Fruit fly (Drosophila melanogaster): ENCODE results near the gene CG32161.

DNA sequence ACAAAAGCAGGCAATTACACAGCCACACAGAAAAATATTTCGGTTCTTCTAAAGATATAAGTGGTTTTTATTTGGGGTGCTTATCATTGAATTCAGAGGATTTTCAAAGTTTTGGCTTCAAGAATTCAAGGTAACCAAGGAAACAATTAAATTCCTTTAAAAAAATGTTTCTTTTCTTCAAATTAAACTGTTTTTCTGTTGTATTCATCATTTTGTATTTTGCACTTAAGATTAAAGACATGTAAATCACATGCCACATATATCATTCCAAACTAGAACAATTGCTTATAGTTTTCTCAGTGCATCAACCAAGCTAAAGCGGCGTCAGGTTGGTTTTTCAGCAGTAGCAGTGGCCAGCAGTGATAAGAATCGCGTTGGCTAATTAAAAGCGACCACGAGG, 5.5 kb upstream of the CG32161 start:
- TF ChIP-seq CTCF (optimal IDR thresholded peaks at IDR 0.05) (no peak), CG8478 (optimal IDR thresholded peaks at IDR 0.05) (no peak)
